Worm (Caenorhabditis elegans) whole organism, young adult: ENCODE measurements around the gene C50F4.8.

Experiments
- C06A6.2 ChIP-seq: fragments of 200-800 bp; sonication (Bioruptor generic); conservative IDR thresholded peaks from 2 replicates; pipeline ENCODE4 v1.3.6; 2022; ENCODE audit warnings: missing genetic modification characterization, missing compliant biosample characterization
- D2030.7 ChIP-seq: fragments of 200-800 bp; sonication (Bioruptor generic); IDR thresholded peaks from 2 replicates; pipeline ENCODE4 v1.3.6; 2022; ENCODE audit warnings: missing genetic modification reagents, missing genetic modification characterization, missing compliant biosample characterization
- F23B12.7 ChIP-seq: sonication (generic microtip); optimal IDR thresholded peaks from 2 replicates; lab custom pipeline; 2017; ENCODE audit warnings: missing genetic modification characterization, mild to moderate bottlenecking, missing compliant biosample characterization, antibody characterized with exemption, moderate library complexity; ENCODE audit not compliant: insufficient read depth
- F57A8.1 ChIP-seq: fragments of 200-800 bp; sonication (Bioruptor generic); optimal IDR thresholded peaks from 2 replicates; lab custom pipeline; 2018; ENCODE audit warnings: mild to moderate bottlenecking, missing genetic modification characterization, moderate library complexity, missing compliant biosample characterization
- F57C9.4 ChIP-seq: sonication (generic microtip); optimal IDR thresholded peaks from 2 replicates; lab custom pipeline; 2017; ENCODE audit warnings: mild to moderate bottlenecking, missing genetic modification characterization, missing compliant biosample characterization
- K12H6.12 ChIP-seq: fragments of 200-800 bp; sonication (Bioruptor generic); optimal IDR thresholded peaks from 2 replicates; lab custom pipeline; 2018; ENCODE audit warnings: mild to moderate bottlenecking, missing genetic modification characterization, missing compliant biosample characterization
- T07F8.4 ChIP-seq: sonication (generic microtip); optimal IDR thresholded peaks from 2 replicates; lab custom pipeline; 2016; ENCODE audit warnings: mild to moderate bottlenecking, missing genetic modification characterization, moderate library complexity, missing compliant biosample characterization
- Y53F4B.3 ChIP-seq: fragments of 200-800 bp; sonication (Bioruptor generic); IDR thresholded peaks from 2 replicates; pipeline ENCODE4 v1.3.6; 2022; ENCODE audit warnings: missing genetic modification reagents, missing genetic modification characterization, missing compliant biosample characterization
- Y53G8AR.9 ChIP-seq: fragments of 200-800 bp; sonication (Bioruptor generic); conservative IDR thresholded peaks from 2 replicates; pipeline ENCODE4 v1.3.6; 2022; ENCODE audit warnings: missing genetic modification reagents, missing genetic modification characterization, missing compliant biosample characterization
- Y95B8A.8 ChIP-seq: fragments of 200-800 bp; sonication (Bioruptor generic); IDR thresholded peaks from 2 replicates; pipeline ENCODE4 v1.3.6; 2022; ENCODE audit warnings: missing genetic modification reagents, missing genetic modification characterization, missing compliant biosample characterization
- ama-1 ChIP-seq, 3 experiments: fragments of 150-350 bp in 1 of 3; sonication (generic microtip) in 2 of 3; optimal IDR thresholded peaks; 2 replicates each; lab custom pipeline; 2014 to 2018; ENCODE audit warnings: missing biosample characterization in 2 of 3, missing genetic modification characterization in 2 of 3, missing genetic modification reagents in 2 of 3
- aptf-3 ChIP-seq: fragments of 200-800 bp; sonication (Bioruptor generic); IDR thresholded peaks from 2 replicates; pipeline ENCODE4 v1.3.6; 2022; ENCODE audit warnings: missing genetic modification characterization, missing compliant biosample characterization
- attf-5 ChIP-seq: fragments of 200-800 bp; sonication (Bioruptor generic); optimal IDR thresholded peaks from 2 replicates; lab custom pipeline; 2018; ENCODE audit warnings: mild to moderate bottlenecking, missing genetic modification characterization, missing compliant biosample characterization
- attf-6 ChIP-seq: fragments of 200-800 bp; sonication (Bioruptor generic); IDR thresholded peaks from 2 replicates; pipeline ENCODE4 v1.3.6; 2022; ENCODE audit warnings: missing genetic modification reagents, missing genetic modification characterization, missing compliant biosample characterization
- bed-1 ChIP-seq: fragments of 200-800 bp; sonication (Bioruptor generic); IDR thresholded peaks from 2 replicates; pipeline ENCODE4 v1.3.6; 2022; ENCODE audit warnings: missing genetic modification reagents, missing genetic modification characterization, missing compliant biosample characterization
- cebp-1 ChIP-seq, 2 experiments: fragments of 200-800 bp in 1 of 2; sonication (Bioruptor generic) in 1 of 2; sonication (generic microtip) in 1 of 2; IDR thresholded peaks in 1 of 2; optimal IDR thresholded peaks in 1 of 2; 2 replicates each; pipeline versions ENCODE4 v1.3.6 to Lab custom; 2017 to 2022; ENCODE audit warnings: missing compliant biosample characterization in 2 of 2, missing genetic modification characterization in 2 of 2, mild to moderate bottlenecking in 1 of 2, missing genetic modification reagents in 1 of 2, moderate library complexity in 1 of 2
- ceh-100 ChIP-seq: fragments of 200-800 bp; sonication (Bioruptor generic); IDR thresholded peaks from 2 replicates; pipeline ENCODE4 v1.3.6; 2022; ENCODE audit warnings: missing genetic modification reagents, missing genetic modification characterization, missing compliant biosample characterization
- ceh-27 ChIP-seq: fragments of 200-800 bp; sonication (Bioruptor generic); optimal IDR thresholded peaks from 2 replicates; lab custom pipeline; 2018; ENCODE audit warnings: mild to moderate bottlenecking, missing genetic modification characterization, moderate library complexity, missing compliant biosample characterization
- ceh-79 ChIP-seq: sonication (generic microtip); optimal IDR thresholded peaks from 2 replicates; lab custom pipeline; 2017; ENCODE audit warnings: mild to moderate bottlenecking, missing genetic modification characterization, missing compliant biosample characterization
- ceh-91 ChIP-seq: fragments of 200-800 bp; sonication (Bioruptor generic); IDR thresholded peaks from 2 replicates; pipeline ENCODE4 v1.3.6; 2022; ENCODE audit warnings: missing genetic modification reagents, missing genetic modification characterization, missing compliant biosample characterization
- chd-7 ChIP-seq: sonication (generic microtip); optimal IDR thresholded peaks from 2 replicates; lab custom pipeline; 2016; ENCODE audit warnings: mild to moderate bottlenecking, missing genetic modification characterization, moderate library complexity, missing compliant biosample characterization
- dox-1 ChIP-seq: fragments of 200-800 bp; sonication (Bioruptor generic); IDR thresholded peaks from 2 replicates; pipeline ENCODE4 v1.3.6; 2022; ENCODE audit warnings: missing genetic modification reagents, missing genetic modification characterization, missing compliant biosample characterization
- egrh-3 ChIP-seq: fragments of 200-800 bp; sonication (Bioruptor generic); IDR thresholded peaks from 2 replicates; pipeline ENCODE4 v1.3.6; 2022; ENCODE audit warnings: missing genetic modification reagents, missing genetic modification characterization, missing compliant biosample characterization
- ekl-4 ChIP-seq: fragments of 200-800 bp; sonication (Bioruptor generic); IDR thresholded peaks from 2 replicates; pipeline ENCODE4 v1.3.6; 2022; ENCODE audit warnings: missing genetic modification reagents, missing genetic modification characterization, missing compliant biosample characterization
- hmg-1.2 ChIP-seq: fragments of 200-800 bp; sonication (Bioruptor generic); IDR thresholded peaks from 2 replicates; pipeline ENCODE4 v1.3.6; 2022; ENCODE audit warnings: missing genetic modification reagents, missing genetic modification characterization, missing compliant biosample characterization
- hrde-1 ChIP-seq: sonication (generic microtip); optimal IDR thresholded peaks from 2 replicates; lab custom pipeline; 2016; ENCODE audit warnings: missing genetic modification characterization, mild to moderate bottlenecking, missing compliant biosample characterization, moderate library complexity, missing genotype, missing genetic modification reagents, borderline replicate concordance
- let-607 ChIP-seq, 2 experiments: fragments of 200-800 bp in 1 of 2; sonication (Bioruptor generic) in 1 of 2; sonication (generic microtip) in 1 of 2; optimal IDR thresholded peaks; 2 replicates each; lab custom pipeline; 2016 to 2018; ENCODE audit warnings: mild to moderate bottlenecking in 2 of 2, missing compliant biosample characterization in 2 of 2, missing genetic modification characterization in 2 of 2, moderate library complexity in 2 of 2, missing genotype in 1 of 2
- lin-26 ChIP-seq: fragments of 200-800 bp; sonication (Bioruptor generic); IDR thresholded peaks from 2 replicates; pipeline ENCODE4 v1.3.6; 2022; ENCODE audit warnings: missing genetic modification reagents, missing genetic modification characterization, missing compliant biosample characterization
- lin-54 ChIP-seq: fragments of 200-800 bp; sonication (Bioruptor generic); optimal IDR thresholded peaks from 2 replicates; lab custom pipeline; 2018; ENCODE audit warnings: mild to moderate bottlenecking, missing genetic modification characterization, missing compliant biosample characterization
- lir-1 ChIP-seq: fragments of 200-800 bp; sonication (Bioruptor generic); conservative IDR thresholded peaks from 2 replicates; pipeline ENCODE4 v1.3.6; 2022; ENCODE audit warnings: missing genetic modification reagents, missing genetic modification characterization, missing compliant biosample characterization
- lsl-1 ChIP-seq: fragments of 200-800 bp; sonication (Bioruptor generic); optimal IDR thresholded peaks from 2 replicates; lab custom pipeline; 2018; ENCODE audit warnings: mild to moderate bottlenecking, missing genetic modification characterization, moderate library complexity, missing compliant biosample characterization
- lsy-27 ChIP-seq: sonication (generic microtip); optimal IDR thresholded peaks from 2 replicates; lab custom pipeline; 2017; ENCODE audit warnings: missing genetic modification characterization, mild to moderate bottlenecking, missing compliant biosample characterization, antibody characterized with exemption, missing genotype, borderline replicate concordance; ENCODE audit not compliant: insufficient read depth
- madf-8 ChIP-seq: fragments of 200-800 bp; sonication (Bioruptor generic); conservative IDR thresholded peaks from 2 replicates; pipeline ENCODE4 v1.3.6; 2022; ENCODE audit warnings: missing genetic modification reagents, missing genetic modification characterization, missing compliant biosample characterization
- nfyb-1 ChIP-seq: fragments of 200-800 bp; sonication (Bioruptor generic); IDR thresholded peaks from 2 replicates; pipeline ENCODE4 v1.3.6; 2022; ENCODE audit warnings: missing genetic modification reagents, missing genetic modification characterization, missing compliant biosample characterization
- nhr-90 ChIP-seq: sonication (generic microtip); optimal IDR thresholded peaks from 2 replicates; lab custom pipeline; 2016; ENCODE audit warnings: missing genotype, mild to moderate bottlenecking, missing genetic modification characterization, missing compliant biosample characterization
- rcor-1 ChIP-seq: fragments of 200-800 bp; sonication (Bioruptor generic); IDR thresholded peaks from 2 replicates; pipeline ENCODE4 v1.3.6; 2022; ENCODE audit warnings: missing genetic modification reagents, missing genetic modification characterization, missing compliant biosample characterization
- rec-8 ChIP-seq, 2 experiments: sonication (generic microtip); optimal IDR thresholded peaks; 2 replicates each; lab custom pipeline; 2016; ENCODE audit warnings: mild to moderate bottlenecking in 2 of 2, missing genetic modification characterization in 2 of 2, missing genetic modification reagents in 2 of 2, missing genotype in 2 of 2, missing biosample characterization in 1 of 2, missing compliant biosample characterization in 1 of 2, moderate library complexity in 1 of 2
- rpc-1 ChIP-seq, 2 experiments: fragments of 150-350 bp in 1 of 2; sonication (generic microtip) in 1 of 2; optimal IDR thresholded peaks; 2 replicates each; lab custom pipeline; 2014 to 2018; ENCODE audit warnings: missing biosample characterization in 1 of 2, missing genetic modification characterization in 1 of 2, missing genetic modification reagents in 1 of 2, missing genotype in 1 of 2
- snpc-4 ChIP-seq, 5 experiments: fragments of 150-350 bp in 1 of 5; sonication (generic microtip) in 4 of 5; optimal IDR thresholded peaks; 2 replicates each; lab custom pipeline; 2014 to 2018; ENCODE audit warnings: missing genetic modification characterization in 5 of 5, missing biosample characterization in 3 of 5, antibody characterized with exemption in 2 of 5, mild to moderate bottlenecking in 2 of 5, missing compliant biosample characterization in 2 of 5, missing genotype in 2 of 5, moderate library complexity in 2 of 5, missing genetic modification reagents in 1 of 5
- sptf-2 ChIP-seq: fragments of 200-800 bp; sonication (Bioruptor generic); optimal IDR thresholded peaks from 2 replicates; lab custom pipeline; 2018; ENCODE audit warnings: mild to moderate bottlenecking, missing genetic modification characterization, missing compliant biosample characterization
- tbp1 ChIP-seq: fragments of 200-800 bp; sonication (Bioruptor generic); optimal IDR thresholded peaks from 2 replicates; lab custom pipeline; 2018; ENCODE audit warnings: mild to moderate bottlenecking, missing genetic modification characterization, missing compliant biosample characterization
- unc-130 ChIP-seq: sonication (generic microtip); optimal IDR thresholded peaks from 2 replicates; lab custom pipeline; 2016; ENCODE audit warnings: missing genetic modification reagents, missing genetic modification characterization, missing compliant biosample characterization
- xnd-1 ChIP-seq: sonication (generic microtip); optimal IDR thresholded peaks from 2 replicates; lab custom pipeline; 2016; ENCODE audit warnings: missing genotype, missing genetic modification reagents, missing genetic modification characterization, missing compliant biosample characterization
- ztf-18 ChIP-seq: sonication (generic microtip); optimal IDR thresholded peaks from 2 replicates; lab custom pipeline; 2016; ENCODE audit warnings: missing genotype, mild to moderate bottlenecking, missing genetic modification characterization, missing compliant biosample characterization
- ztf-22 ChIP-seq: fragments of 200-800 bp; sonication (Bioruptor generic); optimal IDR thresholded peaks from 2 replicates; lab custom pipeline; 2018; ENCODE audit warnings: mild to moderate bottlenecking, missing genetic modification characterization, moderate library complexity, missing compliant biosample characterization

C50F4.8 gene

DNA sequence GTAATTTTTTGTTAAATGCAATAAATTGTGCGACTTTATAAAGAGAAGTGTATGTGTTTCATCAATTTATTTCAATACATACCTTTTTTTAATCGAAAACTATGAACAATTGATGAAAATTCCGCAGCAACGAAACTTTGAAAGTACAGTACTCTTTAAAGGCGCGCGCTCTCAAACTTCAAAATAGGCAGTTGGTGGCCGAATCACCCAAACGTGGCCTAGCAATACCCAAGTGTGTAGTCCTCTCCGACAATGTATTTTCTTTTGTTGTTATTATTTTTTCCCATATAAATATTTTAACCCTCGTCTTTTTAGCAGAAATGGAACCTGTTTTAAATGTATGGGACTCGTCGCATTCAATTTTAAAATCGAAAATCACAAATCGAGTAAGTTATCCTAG is 17.8 kb upstream of the C50F4.8 start, which contains the start of gene C50F4.4 (continued):
- TF ChIP-seq F57A8.1 (no peak), attf-6 (GFP tag; lab: Robert Waterston, UW) (peak; percentile 57), lin-54 (GFP tag; lab: Kevin White, UChicago) (no peak), ceh-91 (GFP tag; lab: Robert Waterston, UW) (0 out of 2 replicates have a peak, but pooled peaks have one; percentile 45), rcor-1 (peak; percentile 43), C06A6.2 (GFP tag; lab: Robert Waterston, UW) (no peak), Y53G8AR.9 (no peak), aptf-3 (GFP tag; lab: Robert Waterston, UW) (no peak), ekl-4 (no peak), tbp1 (GFP tag; lab: Kevin White, UChicago) (no peak), madf-8 (GFP tag; lab: Robert Waterston, UW) (peak; percentile 49), ztf-22 (GFP tag; lab: Kevin White, UChicago) (no peak), hrde-1 (tag; lab: Kevin White, UChicago) (no peak), lir-1 (no peak), egrh-3 (GFP tag; lab: Robert Waterston, UW) (no peak), ama-1 (optimal IDR thresholded peaks at IDR 0.05; lab: Kevin White, UChicago) (no peak), ama-1 (GFP tag; optimal IDR thresholded peaks at IDR 0.05; lab: Kevin White, UChicago) (no peak), nhr-90 (no peak), T07F8.4 (tag; lab: Kevin White, UChicago) (no peak), xnd-1 (tag; lab: Kevin White, UChicago) (peak; percentile 26), ztf-18 (tag; lab: Kevin White, UChicago) (peak; percentile 33), let-607 (tag; optimal IDR thresholded peaks at IDR 0.05; lab: Kevin White, UChicago) (peak in 1 of 2 experiments; percentile 16), ceh-79 (tag; lab: Kevin White, UChicago) (no peak), rec-8 (tag; optimal IDR thresholded peaks at IDR 0.05; lab: Kevin White, UChicago) (peak in 1 of 2 experiments; percentile 32), ceh-27 (GFP tag; lab: Kevin White, UChicago) (peak; percentile 43), attf-5 (no peak), lsl-1 (peak; percentile 80), Y95B8A.8 (GFP tag; lab: Robert Waterston, UW) (no peak), cebp-1 (GFP tag; IDR thresholded peaks at IDR 0.05; lab: Robert Waterston, UW) (peak; percentile 34; the same call in 1 of the 2 replicates), cebp-1 (tag; optimal IDR thresholded peaks at IDR 0.05; lab: Kevin White, UChicago) (no peak), Y53F4B.3 (GFP tag; lab: Robert Waterston, UW) (no peak), F23B12.7 (no peak), nfyb-1 (GFP tag; lab: Robert Waterston, UW) (no peak), snpc-4 (GFP tag; optimal IDR thresholded peaks at IDR 0.05; lab: Kevin White, UChicago) (no peak), snpc-4 (tag; optimal IDR thresholded peaks at IDR 0.05; lab: Kevin White, UChicago) (peak in 2 of 4 experiments; percentile 3 to 27), ceh-100 (no peak), K12H6.12 (no peak), F57C9.4 (tag; lab: Kevin White, UChicago) (no peak), bed-1 (GFP tag; lab: Robert Waterston, UW) (no peak), unc-130 (GFP tag; lab: Kevin White, UChicago) (peak; percentile 66), rpc-1 (optimal IDR thresholded peaks at IDR 0.05; lab: Kevin White, UChicago) (no peak), rpc-1 (tag; optimal IDR thresholded peaks at IDR 0.05; lab: Kevin White, UChicago) (no peak), dox-1 (GFP tag; lab: Robert Waterston, UW) (peak; percentile 71), lsy-27 (tag; lab: Kevin White, UChicago) (no peak), lin-26 (GFP tag; lab: Robert Waterston, UW) (no peak), chd-7 (tag; lab: Kevin White, UChicago) (no peak), sptf-2 (GFP tag; lab: Kevin White, UChicago) (no peak), D2030.7 (GFP tag; lab: Robert Waterston, UW) (peak; percentile 32; the same call in 1 of the 2 replicates), hmg-1.2 (0 out of 2 replicates have a peak, but pooled peaks have one; percentile 15)
